Worm (Caenorhabditis elegans) whole organism, L2 larva: ENCODE measurements around the gene npr-38.

Experiments
- egl-27 ChIP-seq: sonication (generic microtip); optimal IDR thresholded peaks from 3 replicates; lab custom pipeline; 2017; ENCODE audit warnings: missing biosample characterization, missing genetic modification reagents, missing genetic modification characterization
- fos-1 ChIP-seq: fragments of 150-350 bp; optimal IDR thresholded peaks from 2 replicates; lab custom pipeline; 2014; ENCODE audit warnings: missing biosample characterization, missing genetic modification characterization
- lsy-2 ChIP-seq, 2 experiments: fragments of 150-350 bp in 1 of 2; sonication (generic microtip) in 1 of 2; optimal IDR thresholded peaks; 2 replicates each; lab custom pipeline; 2014 to 2017; ENCODE audit warnings: missing biosample characterization in 2 of 2, missing genetic modification characterization in 2 of 2
- sma-3 ChIP-seq: sonication (generic microtip); optimal IDR thresholded peaks from 2 replicates; lab custom pipeline; 2016; ENCODE audit warnings: missing genetic modification reagents, missing genetic modification characterization, missing compliant biosample characterization
- snpc-4 ChIP-seq: fragments of 150-350 bp; optimal IDR thresholded peaks from 2 replicates; lab custom pipeline; 2014; ENCODE audit warnings: missing biosample characterization, missing genetic modification characterization

DNA sequence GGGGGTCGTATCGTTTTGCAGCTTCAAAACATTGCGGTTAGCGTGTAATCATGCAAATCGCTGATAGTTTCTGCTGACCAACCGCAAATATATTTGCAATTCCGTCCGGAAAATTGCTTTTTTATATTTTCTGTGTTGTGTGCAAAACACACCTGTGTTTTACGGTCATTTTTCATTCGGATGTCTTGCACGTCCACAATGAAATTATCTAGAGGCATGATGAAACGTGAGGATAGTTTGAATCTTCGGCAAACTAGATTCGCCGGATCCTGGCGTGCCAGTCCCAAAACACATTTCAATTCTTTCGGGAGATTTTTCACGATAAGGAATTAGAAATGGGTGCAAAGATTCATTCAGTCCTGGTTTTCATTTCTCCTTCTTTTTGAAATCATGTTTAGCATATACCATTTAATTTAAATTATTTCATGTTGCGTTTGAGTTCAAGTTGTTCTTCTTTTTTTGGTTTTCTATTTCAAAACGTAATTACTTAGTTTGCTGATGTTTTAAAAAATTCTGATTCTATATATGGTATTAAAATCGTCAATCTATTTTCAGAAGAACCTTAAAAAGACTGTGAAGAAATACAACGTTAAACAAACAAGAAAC, 43.6 kb downstream of the npr-38 start, which contains the start of gene C03B1.5:
- no peak for TF ChIP-seq fos-1 (tag; lab: Kevin White, UChicago)
- TF ChIP-seq snpc-4 (tag; lab: Kevin White, UChicago), result no peak
- TF ChIP-seq egl-27 (tag; lab: Kevin White, UChicago), result no peak
- TF ChIP-seq sma-3, result no peak
- no peak for TF ChIP-seq lsy-2 (tag; optimal IDR thresholded peaks at IDR 0.05; lab: Kevin White, UChicago)
